Worm (Caenorhabditis elegans): ENCODE measurements around the gene Y82E9BL.6.

Gene Y82E9BL.6

ce11 chrIII:1391752-1392151, 46.2 kb upstream of the Y82E9BL.6 start, which contains the start of gene pals-17 (continued):
- no peak for TF ChIP-seq lir-3 (tag; optimal IDR thresholded peaks at IDR 0.05)

ce11 chrIII:1389988-1390387, 44.4 kb upstream of the Y82E9BL.6 start:
- TF ChIP-seq nhr-102 (tag; optimal IDR thresholded peaks at IDR 0.05) = no peak
- no peak for TF ChIP-seq tag-97 (GFP tag; IDR thresholded peaks at IDR 0.05)
- no peak for TF ChIP-seq nhr-111 (GFP tag; optimal IDR thresholded peaks at IDR 0.05)
- TF ChIP-seq F44E2.7 (GFP tag; IDR thresholded peaks at IDR 0.05) = no peak
- TF ChIP-seq ceh-82 (tag; optimal IDR thresholded peaks at IDR 0.05) = no peak
- TF ChIP-seq dmd-9 (GFP tag; IDR thresholded peaks at IDR 0.05) = no peak
- no peak for TF ChIP-seq ZK337.2 (GFP tag; IDR thresholded peaks at IDR 0.05)
- TF ChIP-seq hif-1 (tag; optimal IDR thresholded peaks at IDR 0.05) = no peak
- no peak for TF ChIP-seq ctbp-1 (GFP tag; IDR thresholded peaks at IDR 0.05)
- TF ChIP-seq lin-29 (GFP tag; IDR thresholded peaks at IDR 0.05) = no peak
- no peak for TF ChIP-seq ceh-44 (GFP tag; IDR thresholded peaks at IDR 0.05)
- no peak for TF ChIP-seq egl-27 (tag; optimal IDR thresholded peaks at IDR 0.05)
- no peak for TF ChIP-seq ztf-11 (tag; optimal IDR thresholded peaks at IDR 0.05)
- no peak for TF ChIP-seq aly-2 (tag; optimal IDR thresholded peaks at IDR 0.05)
- TF ChIP-seq dpl-1 (GFP tag; optimal IDR thresholded peaks at IDR 0.05) = no peak
- no peak for TF ChIP-seq mes-2 (tag; optimal IDR thresholded peaks at IDR 0.05; ENCODE audit: poor library complexity, severe bottlenecking)
- TF ChIP-seq Y75B8A.6 (GFP tag; IDR thresholded peaks at IDR 0.05) = no peak
- TF ChIP-seq nhr-6 (tag; optimal IDR thresholded peaks at IDR 0.05) = no peak
- no peak for TF ChIP-seq cey-2 (tag; optimal IDR thresholded peaks at IDR 0.05; ENCODE audit: borderline replicate concordance, insufficient read depth)
- peak; percentile 57 for TF ChIP-seq nhr-77 (tag; optimal IDR thresholded peaks at IDR 0.05)
- TF ChIP-seq arid-1 (GFP tag; conservative IDR thresholded peaks at IDR 0.05) = no peak
- TF ChIP-seq rbr-2 (tag; optimal IDR thresholded peaks at IDR 0.05) = no peak
- TF ChIP-seq snpc-4 (tag; optimal IDR thresholded peaks at IDR 0.05) = no peak
- TF ChIP-seq mxl-3 (GFP tag; optimal IDR thresholded peaks at IDR 0.05) = no peak
- TF ChIP-seq R02D3.7 (tag; optimal IDR thresholded peaks at IDR 0.05) = no peak
- TF ChIP-seq T20F7.1 (GFP tag; optimal IDR thresholded peaks at IDR 0.05) = peak; percentile 1
- no peak for TF ChIP-seq spr-1 (tag; optimal IDR thresholded peaks at IDR 0.05)
- TF ChIP-seq hlh-11 (tag; optimal IDR thresholded peaks at IDR 0.05) = peak; percentile 59
- TF ChIP-seq Y105C5A.15 (GFP tag; IDR thresholded peaks at IDR 0.05) = no peak
- TF ChIP-seq unc-39 (tag; optimal IDR thresholded peaks at IDR 0.05) = no peak
- no peak for TF ChIP-seq nhr-25 (tag; optimal IDR thresholded peaks at IDR 0.05; ENCODE audit: borderline replicate concordance, insufficient read depth)
- no peak for TF ChIP-seq lir-3 (tag; optimal IDR thresholded peaks at IDR 0.05)
- TF ChIP-seq ces-1 (GFP tag; optimal IDR thresholded peaks at IDR 0.05) = no peak
- TF ChIP-seq vab-7 (GFP tag; IDR thresholded peaks at IDR 0.05) = no peak
- TF ChIP-seq unc-130 (GFP tag; optimal IDR thresholded peaks at IDR 0.05) = no peak
- TF ChIP-seq dve-1 (tag; optimal IDR thresholded peaks at IDR 0.05; ENCODE audit: insufficient read depth) = peak; percentile 71
- no peak for TF ChIP-seq hmg-1.1 (GFP tag; IDR thresholded peaks at IDR 0.05)
- TF ChIP-seq aha-1 (tag) = no peak
- TF ChIP-seq pqm-1 (tag; optimal IDR thresholded peaks at IDR 0.05) = peak; percentile 94
- no peak for TF ChIP-seq madf-9 (GFP tag; conservative IDR thresholded peaks at IDR 0.05)
- TF ChIP-seq madf-5 (GFP tag; IDR thresholded peaks at IDR 0.05) = no peak
- TF ChIP-seq nhr-42 (GFP tag; IDR thresholded peaks at IDR 0.05) = no peak
- no peak for TF ChIP-seq saeg-2 (GFP tag; IDR thresholded peaks at IDR 0.05)
- TF ChIP-seq Y48G9A.11 (GFP tag; IDR thresholded peaks at IDR 0.05) = no peak
- no peak for TF ChIP-seq zip-11 (GFP tag; IDR thresholded peaks at IDR 0.05)
- no peak for TF ChIP-seq set-16 (GFP tag; IDR thresholded peaks at IDR 0.05)
- TF ChIP-seq spr-3 (GFP tag; optimal IDR thresholded peaks at IDR 0.05) = no peak
- no peak for TF ChIP-seq sdz-12 (GFP tag; optimal IDR thresholded peaks at IDR 0.05)
- peak; percentile 83 for TF ChIP-seq nhr-28 (tag; optimal IDR thresholded peaks at IDR 0.05)
- no peak for TF ChIP-seq nhr-41 (GFP tag; IDR thresholded peaks at IDR 0.05)

Measured in whole organism, L4 larva.